Fruit fly (Drosophila melanogaster): Measurements from ENCODE around the gene TyrR.
"Not testable (repeated sequence)": the region's sequence is repeated elsewhere in the genome, so short reads cannot be mapped to it uniquely, and the experiment has no call there.

The TyrR gene

dm6 chr3R:17763088-17763487 is at the start of gene TyrR:
TSS of gene TyrR (minus strand) at chr3R:17763188.
- not testable (repeated sequence) for TF ChIP-seq CG8478 (optimal IDR thresholded peaks at IDR 0.05); usp (GFP tag; optimal IDR thresholded peaks at IDR 0.05); pan (optimal IDR thresholded peaks at IDR 0.05)

dm6 chr3R:17812477-17812876 is 49.5 kb upstream of the TyrR start:
- TF ChIP-seq usp (GFP tag; optimal IDR thresholded peaks at IDR 0.05): no peak
- TF ChIP-seq EcR (GFP tag; optimal IDR thresholded peaks at IDR 0.05): no peak
- TF ChIP-seq CG8478 (optimal IDR thresholded peaks at IDR 0.05): no peak
- TF ChIP-seq pan (optimal IDR thresholded peaks at IDR 0.05): no peak
- no peak for TF ChIP-seq psq (optimal IDR thresholded peaks at IDR 0.05)
- no peak for TF ChIP-seq Dll (optimal IDR thresholded peaks at IDR 0.05)

- no peak for TF ChIP-seq pan (optimal IDR thresholded peaks at IDR 0.05)
- no peak for TF ChIP-seq EcR (GFP tag; optimal IDR thresholded peaks at IDR 0.05)
- TF ChIP-seq usp (GFP tag; optimal IDR thresholded peaks at IDR 0.05): no peak
- no peak for TF ChIP-seq psq (optimal IDR thresholded peaks at IDR 0.05)
- TF ChIP-seq Dll (optimal IDR thresholded peaks at IDR 0.05): no peak
- TF ChIP-seq CG8478 (optimal IDR thresholded peaks at IDR 0.05): no peak
These were observed 48.7 kb upstream of the TyrR start for dm6 chr3R:17811707-17812099.

- no peak for TF ChIP-seq usp (GFP tag; optimal IDR thresholded peaks at IDR 0.05)
- no peak for TF ChIP-seq Dll (optimal IDR thresholded peaks at IDR 0.05)
- TF ChIP-seq EcR (GFP tag; optimal IDR thresholded peaks at IDR 0.05): no peak
- no peak for TF ChIP-seq pan (optimal IDR thresholded peaks at IDR 0.05)
- no peak for TF ChIP-seq CG8478 (optimal IDR thresholded peaks at IDR 0.05)
- TF ChIP-seq psq (optimal IDR thresholded peaks at IDR 0.05): no peak
These were observed 48.1 kb upstream of the TyrR start, which contains the start of the genes Alg1 and tinc for dm6 chr3R:17810951-17811706. TSS of gene Alg1 (minus strand) at chr3R:17811134. TSS of gene tinc (plus strand) at chr3R:17811541.

dm6 chr3R:17809014-17809413 is 46.0 kb upstream of the TyrR start, which contains the start of gene Odj:
TSS of gene Odj (minus strand) at chr3R:17809222.
- TF ChIP-seq Dll (optimal IDR thresholded peaks at IDR 0.05): no peak
- TF ChIP-seq EcR (GFP tag; optimal IDR thresholded peaks at IDR 0.05): no peak
- no peak for TF ChIP-seq pan (optimal IDR thresholded peaks at IDR 0.05)
- no peak for TF ChIP-seq CG8478 (optimal IDR thresholded peaks at IDR 0.05)
- no peak for TF ChIP-seq usp (GFP tag; optimal IDR thresholded peaks at IDR 0.05)
- TF ChIP-seq psq (optimal IDR thresholded peaks at IDR 0.05): no peak

dm6 chr3R:17807035-17807606 is 44.1 kb upstream of the TyrR start, which contains the start of gene CG17801:
TSS of gene CG17801 (minus strand) at chr3R:17807085.
- no peak for TF ChIP-seq pan (optimal IDR thresholded peaks at IDR 0.05)
- TF ChIP-seq CG8478 (optimal IDR thresholded peaks at IDR 0.05): no peak
- TF ChIP-seq EcR (GFP tag; optimal IDR thresholded peaks at IDR 0.05): no peak
- TF ChIP-seq usp (GFP tag; optimal IDR thresholded peaks at IDR 0.05): no peak
- no peak for TF ChIP-seq Dll (optimal IDR thresholded peaks at IDR 0.05)
- no peak for TF ChIP-seq psq (optimal IDR thresholded peaks at IDR 0.05)

- TF ChIP-seq usp (GFP tag; optimal IDR thresholded peaks at IDR 0.05) (no peak), EcR (GFP tag; optimal IDR thresholded peaks at IDR 0.05) (no peak), Dll (optimal IDR thresholded peaks at IDR 0.05) (no peak), psq (optimal IDR thresholded peaks at IDR 0.05) (no peak), CG8478 (optimal IDR thresholded peaks at IDR 0.05) (no peak), pan (optimal IDR thresholded peaks at IDR 0.05) (no peak)
These were observed 42.1 kb upstream of the TyrR start, which contains the start of gene Nnk for dm6 chr3R:17805092-17805491. TSS of gene Nnk (minus strand) at chr3R:17805249.

dm6 chr3R:17803025-17803424 is 40.0 kb upstream of the TyrR start, which contains the start of gene CG17806:
TSS of gene CG17806 (minus strand) at chr3R:17803260.
- TF ChIP-seq pan (optimal IDR thresholded peaks at IDR 0.05): no peak
- TF ChIP-seq usp (GFP tag; optimal IDR thresholded peaks at IDR 0.05): no peak
- no peak for TF ChIP-seq psq (optimal IDR thresholded peaks at IDR 0.05)
- no peak for TF ChIP-seq Dll (optimal IDR thresholded peaks at IDR 0.05)

- TF ChIP-seq psq (optimal IDR thresholded peaks at IDR 0.05) (no peak), usp (GFP tag; optimal IDR thresholded peaks at IDR 0.05) (no peak), pan (optimal IDR thresholded peaks at IDR 0.05) (no peak), EcR (GFP tag; optimal IDR thresholded peaks at IDR 0.05) (no peak), Dll (optimal IDR thresholded peaks at IDR 0.05) (no peak), CG8478 (optimal IDR thresholded peaks at IDR 0.05) (no peak)
These were observed 38.3 kb upstream of the TyrR start, which contains the start of gene CG17803 for dm6 chr3R:17801264-17801663. TSS of gene CG17803 (minus strand) at chr3R:17801512.

- TF ChIP-seq psq (optimal IDR thresholded peaks at IDR 0.05) (no peak), Dll (optimal IDR thresholded peaks at IDR 0.05) (no peak), EcR (GFP tag; optimal IDR thresholded peaks at IDR 0.05) (no peak), CG8478 (optimal IDR thresholded peaks at IDR 0.05) (no peak), usp (GFP tag; optimal IDR thresholded peaks at IDR 0.05) (no peak), pan (optimal IDR thresholded peaks at IDR 0.05) (no peak)
These were observed 35.3 kb upstream of the TyrR start, which contains the start of gene CG7379 for dm6 chr3R:17798211-17798737. TSS of gene CG7379 (minus strand) at chr3R:17798304.

dm6 chr3R:17795561-17796170 is 32.7 kb upstream of the TyrR start:
- TF ChIP-seq EcR (GFP tag; optimal IDR thresholded peaks at IDR 0.05) (no peak), usp (GFP tag; optimal IDR thresholded peaks at IDR 0.05) (no peak), CG8478 (optimal IDR thresholded peaks at IDR 0.05) (no peak), pan (optimal IDR thresholded peaks at IDR 0.05) (no peak), Dll (optimal IDR thresholded peaks at IDR 0.05) (no peak), psq (optimal IDR thresholded peaks at IDR 0.05) (no peak)
